Fruit fly (Drosophila melanogaster): ENCODE data around the gene GILT2.

Gene GILT2

dm6 chr3R:23682203-23682602, 3.5 kb downstream of the GILT2 start, which contains the start of gene CG16710:
TSS of gene CG16710 (plus strand) at chr3R:23682503.
- no peak for TF ChIP-seq MBD-R2 (GFP tag; IDR thresholded peaks at IDR 0.05)
- TF ChIP-seq CG7357 (GFP tag; IDR thresholded peaks at IDR 0.05) = no peak
- TF ChIP-seq CG12236 (GFP tag; optimal IDR thresholded peaks at IDR 0.05) = no peak
- TF ChIP-seq Xbp1 (GFP tag; optimal IDR thresholded peaks at IDR 0.05) = no peak
- TF ChIP-seq CG17186 (GFP tag; optimal IDR thresholded peaks at IDR 0.05) = no peak
- no peak for TF ChIP-seq pan (optimal IDR thresholded peaks at IDR 0.05)
- TF ChIP-seq pan (GFP tag; optimal IDR thresholded peaks at IDR 0.05 in 1 of 2, IDR thresholded peaks at IDR 0.05 in 1 of 2) = no peak
- TF ChIP-seq scrt (GFP tag; optimal IDR thresholded peaks at IDR 0.05) = no peak
- no peak for TF ChIP-seq sens-2 (GFP tag; IDR thresholded peaks at IDR 0.05)
- no peak for TF ChIP-seq CG13287 (GFP tag; IDR thresholded peaks at IDR 0.05; ENCODE audit: partially characterized antibody)
- no peak for TF ChIP-seq CG8765 (GFP tag; IDR thresholded peaks at IDR 0.05)
- no peak for TF ChIP-seq CG14441 (GFP tag; IDR thresholded peaks at IDR 0.05)
- TF ChIP-seq sob (GFP tag; IDR thresholded peaks at IDR 0.05) = no peak

DNA sequence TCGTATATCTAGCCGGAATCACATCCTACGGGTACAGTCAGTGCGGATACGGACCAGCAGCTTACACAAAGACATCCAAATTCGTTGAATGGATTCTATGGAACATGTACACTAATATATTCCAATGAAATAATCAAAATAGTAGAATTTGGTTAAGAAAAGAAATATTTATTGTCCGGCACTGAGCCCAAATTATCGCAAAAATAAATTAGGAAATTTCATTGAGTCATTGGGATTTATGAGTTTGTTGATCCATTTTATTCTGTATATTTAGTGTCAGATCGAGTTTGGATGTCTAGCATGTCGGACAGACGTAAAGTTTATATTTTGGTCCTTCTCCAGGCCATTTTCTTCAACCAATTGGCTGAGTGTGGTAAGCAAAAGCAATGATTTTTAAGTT, 5.1 kb downstream of the GILT2 start, which contains the start of gene CG18754:
Gene CG18754 (plus strand): TSS at position 301 of the 400 bp plus-strand sequence.
- no peak for TF ChIP-seq CG7786 (GFP tag; optimal IDR thresholded peaks at IDR 0.05)

- TF ChIP-seq CG34376 (GFP tag; optimal IDR thresholded peaks at IDR 0.05) = peak; percentile 9
- TF ChIP-seq CG17612 (GFP tag; IDR thresholded peaks at IDR 0.05) = no peak
These were observed 7.3 kb downstream of the GILT2 start, which contains the start of gene SPE for dm6 chr3R:23685955-23686354. TSS of gene SPE (plus strand) at chr3R:23686255.

dm6 chr3R:23686924-23687323, 8.2 kb downstream of the GILT2 start:
- TF ChIP-seq H2.0 (GFP tag; IDR thresholded peaks at IDR 0.05) (no peak), Ptx1 (GFP tag; IDR thresholded peaks at IDR 0.05) (no peak), Ets65A (GFP tag) (peak; percentile 70), her (GFP tag; optimal IDR thresholded peaks at IDR 0.05) (no peak)

- TF ChIP-seq Bgb (GFP tag; IDR thresholded peaks at IDR 0.05; ENCODE audit: partially characterized antibody) (no peak), CG12299 (tag; optimal IDR thresholded peaks at IDR 0.05) (peak; percentile 7), pita (GFP tag; optimal IDR thresholded peaks at IDR 0.05) (peak; percentile 64), Dp (GFP tag; optimal IDR thresholded peaks at IDR 0.05) (peak; percentile 83), trem (tag; optimal IDR thresholded peaks at IDR 0.05) (peak; percentile 21), lbe (GFP tag; optimal IDR thresholded peaks at IDR 0.05) (no peak), CG7928 (GFP tag; optimal IDR thresholded peaks at IDR 0.05) (peak; percentile 33), Myb (GFP tag; optimal IDR thresholded peaks at IDR 0.05) (peak; percentile 57), stwl (tag; optimal IDR thresholded peaks at IDR 0.05) (peak; percentile 38), E2f2 (GFP tag; IDR thresholded peaks at IDR 0.05) (peak; percentile 90), wor (GFP tag; IDR thresholded peaks at IDR 0.05) (no peak), pzg (GFP tag; optimal IDR thresholded peaks at IDR 0.05) (peak; percentile 59), Chrac-16 (GFP tag; optimal IDR thresholded peaks at IDR 0.05) (no peak), CG14710 (tag; optimal IDR thresholded peaks at IDR 0.05) (peak; percentile 30), CG15514 (GFP tag; optimal IDR thresholded peaks at IDR 0.05) (peak; percentile 99), grn (GFP tag; optimal IDR thresholded peaks at IDR 0.05) (peak; percentile 95), CG4617 (GFP tag; optimal IDR thresholded peaks at IDR 0.05; ENCODE audit: borderline replicate concordance) (peak; percentile 52), Sry-δ (GFP tag; optimal IDR thresholded peaks at IDR 0.05) (no peak), CG9797 (GFP tag; optimal IDR thresholded peaks at IDR 0.05) (peak; percentile 34), salm (tag; optimal IDR thresholded peaks at IDR 0.05) (no peak), HLH54F (GFP tag; optimal IDR thresholded peaks at IDR 0.05) (no peak), CG34224 (GFP tag; IDR thresholded peaks at IDR 0.05; ENCODE audit: partially characterized antibody) (no peak), CG2129 (GFP tag; IDR thresholded peaks at IDR 0.05; ENCODE audit: partially characterized antibody) (no peak), Meics (GFP tag; optimal IDR thresholded peaks at IDR 0.05) (no peak), NC2β (GFP tag; optimal IDR thresholded peaks at IDR 0.05) (no peak)
These were observed 15.9 kb downstream of the GILT2 start, which contains the start of gene CG10254 for dm6 chr3R:23694579-23695033. TSS of gene CG10254 (minus strand) at chr3R:23694983.
